Fruit fly (Drosophila melanogaster) whole organism, embryonic: ENCODE results near the gene Nazo.

Experiments
- Abd-B ChIP-seq: fragments of 200-800 bp; sonication (Bioruptor generic); optimal IDR thresholded peaks from 2 replicates; lab custom pipeline; 2018; ENCODE audit warnings: missing biosample characterization, mild to moderate bottlenecking, missing genetic modification characterization, moderate library complexity
- B-H1 ChIP-seq: fragments of 200-800 bp; sonication (Bioruptor generic); IDR thresholded peaks from 3 replicates; pipeline ENCODE4 v1.3.6; 2022; ENCODE audit warnings: missing biosample characterization, missing genetic modification characterization
- CG10366 ChIP-seq: fragments of 200-800 bp; sonication (Bioruptor generic); IDR thresholded peaks from 2 replicates; pipeline ENCODE4 v1.3.6; 2022; ENCODE audit warnings: missing biosample characterization, missing genetic modification characterization
- CG10959 ChIP-seq: fragments of 200-800 bp; sonication (Bioruptor generic); IDR thresholded peaks from 2 replicates; pipeline ENCODE4 v1.3.6; 2022; ENCODE audit warnings: missing biosample characterization, missing genetic modification characterization
- CG12299 ChIP-seq: fragments of 200-800 bp; sonication (Bioruptor generic); optimal IDR thresholded peaks from 2 replicates; lab custom pipeline; 2018; ENCODE audit warnings: missing biosample characterization, mild to moderate bottlenecking, missing genetic modification characterization
- CG12744 ChIP-seq: fragments of 200-800 bp; sonication (Bioruptor generic); optimal IDR thresholded peaks from 2 replicates; lab custom pipeline; 2016; ENCODE audit warnings: missing biosample characterization, missing genetic modification characterization
- CG13624 ChIP-seq: fragments of 200-800 bp; sonication (Bioruptor generic); optimal IDR thresholded peaks from 2 replicates; lab custom pipeline; 2016; ENCODE audit warnings: missing biosample characterization, missing genetic modification characterization
- CG14965 ChIP-seq: fragments of 200-800 bp; sonication (Bioruptor generic); optimal IDR thresholded peaks from 2 replicates; lab custom pipeline; 2016; ENCODE audit warnings: missing biosample characterization, missing genetic modification characterization, borderline replicate concordance
- CG15073 ChIP-seq: fragments of 200-800 bp; sonication (Bioruptor generic); optimal IDR thresholded peaks from 2 replicates; lab custom pipeline; 2016; ENCODE audit warnings: missing biosample characterization, missing genetic modification characterization
- CG17385 ChIP-seq: fragments of 200-800 bp; sonication (Bioruptor generic); optimal IDR thresholded peaks from 3 replicates; lab custom pipeline; 2018; ENCODE audit warnings: missing biosample characterization, mild to moderate bottlenecking, missing genetic modification characterization
- CG18011 ChIP-seq: fragments of 200-800 bp; sonication (Bioruptor generic); optimal IDR thresholded peaks from 2 replicates; lab custom pipeline; 2017; ENCODE audit warnings: missing biosample characterization, missing genetic modification characterization, mild to moderate bottlenecking, moderate library complexity, missing genotype
- CG18476 ChIP-seq: fragments of 200-800 bp; sonication (Bioruptor generic); optimal IDR thresholded peaks from 2 replicates; lab custom pipeline; 2016; ENCODE audit warnings: missing biosample characterization, mild to moderate bottlenecking, missing genetic modification characterization
- CG2120 ChIP-seq: fragments of 200-800 bp; sonication (Bioruptor generic); optimal IDR thresholded peaks from 3 replicates; lab custom pipeline; 2016; ENCODE audit warnings: missing biosample characterization, missing genetic modification characterization
- CG2678 ChIP-seq: fragments of 200-800 bp; sonication (Bioruptor generic); optimal IDR thresholded peaks from 3 replicates; lab custom pipeline; 2019; ENCODE audit warnings: missing biosample characterization, mild to moderate bottlenecking, missing genetic modification characterization, moderate library complexity
- CG2712 ChIP-seq: fragments of 200-800 bp; optimal IDR thresholded peaks from 3 replicates; lab custom pipeline; 2019; ENCODE audit warnings: missing biosample characterization, mild to moderate bottlenecking, missing genetic modification characterization, moderate library complexity
- CG2875 ChIP-seq: fragments of 200-800 bp; sonication (Bioruptor generic); optimal IDR thresholded peaks from 2 replicates; lab custom pipeline; 2017; ENCODE audit warnings: missing biosample characterization, mild to moderate bottlenecking, missing genetic modification characterization, missing genetic modification reagents
- CG32767 ChIP-seq: fragments of 200-800 bp; sonication (Bioruptor generic); IDR thresholded peaks from 2 replicates; pipeline ENCODE4 v1.3.6; 2022; ENCODE audit warnings: missing biosample characterization, missing genetic modification characterization
- CG6654 ChIP-seq: fragments of 200-800 bp; sonication (Bioruptor generic); optimal IDR thresholded peaks from 2 replicates; lab custom pipeline; 2017; ENCODE audit warnings: missing biosample characterization, mild to moderate bottlenecking, missing genetic modification characterization
- CG6683 ChIP-seq: fragments of 200-800 bp; sonication (Bioruptor generic); optimal IDR thresholded peaks from 2 replicates; lab custom pipeline; 2017; ENCODE audit warnings: missing biosample characterization, mild to moderate bottlenecking, missing genetic modification characterization, missing genetic modification reagents
- CG6854 ChIP-seq: fragments of 200-800 bp; sonication (Bioruptor generic); optimal IDR thresholded peaks from 3 replicates; lab custom pipeline; 2017; ENCODE audit warnings: missing biosample characterization, mild to moderate bottlenecking, missing genetic modification characterization
- CG7372 ChIP-seq: fragments of 200-800 bp; sonication (Bioruptor generic); IDR thresholded peaks from 2 replicates; pipeline ENCODE4 v1.3.6; 2022; ENCODE audit warnings: missing biosample characterization, missing genetic modification characterization
- CG7839 ChIP-seq: fragments of 200-800 bp; sonication (Bioruptor generic); optimal IDR thresholded peaks from 3 replicates; lab custom pipeline; 2018; ENCODE audit warnings: missing biosample characterization, mild to moderate bottlenecking, missing genetic modification characterization, moderate library complexity
- CG7987 ChIP-seq: fragments of 200-800 bp; sonication (Bioruptor generic); optimal IDR thresholded peaks from 2 replicates; lab custom pipeline; 2018; ENCODE audit warnings: missing biosample characterization, mild to moderate bottlenecking, missing genetic modification characterization, moderate library complexity
- Dbx ChIP-seq: fragments of 200-800 bp; sonication (Bioruptor generic); IDR thresholded peaks from 3 replicates; pipeline ENCODE4 v1.3.6; 2022; ENCODE audit warnings: missing biosample characterization, missing genetic modification characterization
- Dfd ChIP-seq, 2 experiments: fragments of >200 bp; optimal IDR thresholded peaks; 2 replicates each; lab custom pipeline; 2017; ENCODE audit warnings: missing biosample characterization in 2 of 2, missing genetic modification characterization in 2 of 2
- HLH54F ChIP-seq: fragments of 200-800 bp; sonication (Bioruptor generic); optimal IDR thresholded peaks from 3 replicates; lab custom pipeline; 2016; ENCODE audit warnings: missing biosample characterization, missing genetic modification characterization
- Rfx ChIP-seq: fragments of 200-800 bp; sonication (Bioruptor generic); IDR thresholded peaks from 2 replicates; pipeline ENCODE4 v1.3.6; 2022; ENCODE audit warnings: missing biosample characterization, missing genetic modification characterization
- Usf ChIP-seq: fragments of 200-800 bp; sonication (Bioruptor generic); optimal IDR thresholded peaks from 2 replicates; lab custom pipeline; 2017; ENCODE audit warnings: missing genotype, missing biosample characterization, missing genetic modification characterization
- Vsx1 ChIP-seq: fragments of 200-800 bp; sonication (Bioruptor generic); optimal IDR thresholded peaks from 2 replicates; lab custom pipeline; 2017; ENCODE audit warnings: missing biosample characterization, mild to moderate bottlenecking, missing genetic modification characterization, missing genetic modification reagents
- Xbp1 ChIP-seq: fragments of 200-800 bp; sonication (Bioruptor generic); optimal IDR thresholded peaks from 3 replicates; lab custom pipeline; 2016; ENCODE audit warnings: missing biosample characterization, mild to moderate bottlenecking, missing genetic modification characterization
- ase ChIP-seq: fragments of 200-800 bp; sonication (Bioruptor generic); IDR thresholded peaks from 3 replicates; pipeline ENCODE4 v1.3.6; 2022; ENCODE audit warnings: missing biosample characterization, missing genetic modification characterization
- bbx ChIP-seq: fragments of 200-800 bp; sonication (Bioruptor generic); IDR thresholded peaks from 2 replicates; pipeline ENCODE4 v1.3.6; 2022; ENCODE audit warnings: missing biosample characterization, missing genetic modification characterization; ENCODE audit not compliant: partially characterized antibody
- br ChIP-seq: fragments of >200 bp; optimal IDR thresholded peaks from 2 replicates; lab custom pipeline; 2017
- bsh ChIP-seq, 2 experiments: fragments of 200-800 bp; sonication (Bioruptor generic); optimal IDR thresholded peaks; 2 replicates each; lab custom pipeline; 2017 to 2018; ENCODE audit warnings: mild to moderate bottlenecking in 2 of 2, missing biosample characterization in 2 of 2, missing genetic modification characterization in 2 of 2, moderate library complexity in 1 of 2
- cas ChIP-seq: fragments of 200-800 bp; sonication (Bioruptor generic); IDR thresholded peaks from 2 replicates; pipeline ENCODE4 v1.3.6; 2022; ENCODE audit warnings: missing biosample characterization, missing genetic modification characterization
- cg ChIP-seq: fragments of 200-800 bp; sonication (Bioruptor generic); optimal IDR thresholded peaks from 3 replicates; lab custom pipeline; 2019; ENCODE audit warnings: missing biosample characterization, mild to moderate bottlenecking, missing genetic modification characterization, moderate library complexity
- disco-r ChIP-seq: fragments of 200-800 bp; sonication (Bioruptor generic); optimal IDR thresholded peaks from 2 replicates; lab custom pipeline; 2016; ENCODE audit warnings: missing biosample characterization, missing genetic modification characterization
- dmrt11E ChIP-seq: fragments of 200-800 bp; sonication (Bioruptor generic); optimal IDR thresholded peaks from 3 replicates; lab custom pipeline; 2018; ENCODE audit warnings: missing biosample characterization, mild to moderate bottlenecking, missing genetic modification characterization, moderate library complexity
- hb ChIP-seq: fragments of 200-800 bp; sonication (Bioruptor generic); IDR thresholded peaks from 3 replicates; pipeline ENCODE4 v1.3.6; 2022; ENCODE audit warnings: missing biosample characterization, missing genetic modification characterization; ENCODE audit not compliant: partially characterized antibody
- ind ChIP-seq: fragments of 200-800 bp; sonication (Bioruptor generic); optimal IDR thresholded peaks from 3 replicates; lab custom pipeline; 2016; ENCODE audit warnings: missing biosample characterization, missing genetic modification characterization
- lbe ChIP-seq: fragments of 200-800 bp; sonication (Bioruptor generic); optimal IDR thresholded peaks from 2 replicates; lab custom pipeline; 2016; ENCODE audit warnings: missing biosample characterization, mild to moderate bottlenecking, missing genetic modification characterization
- lov ChIP-seq, 2 experiments: fragments of 200-800 bp in 1 of 2; fragments of >200 bp in 1 of 2; sonication (Bioruptor generic) in 1 of 2; IDR thresholded peaks in 1 of 2; optimal IDR thresholded peaks in 1 of 2; 2 replicates in 1 of 2; 3 replicates in 1 of 2; pipeline versions ENCODE4 v1.3.6 to Lab custom; 2017 to 2022; ENCODE audit warnings: missing biosample characterization in 1 of 2, missing genetic modification characterization in 1 of 2
- maf-S ChIP-seq: fragments of 200-800 bp; sonication (Bioruptor generic); optimal IDR thresholded peaks from 2 replicates; lab custom pipeline; 2016; ENCODE audit warnings: missing biosample characterization, missing genetic modification characterization
- nau ChIP-seq: fragments of 200-800 bp; sonication (Bioruptor generic); optimal IDR thresholded peaks from 3 replicates; lab custom pipeline; 2017; ENCODE audit warnings: missing biosample characterization, mild to moderate bottlenecking, missing genetic modification characterization, missing genetic modification reagents
- nom ChIP-seq: fragments of 200-800 bp; sonication (Bioruptor generic); optimal IDR thresholded peaks from 2 replicates; lab custom pipeline; 2017; ENCODE audit warnings: missing biosample characterization, missing genetic modification characterization, mild to moderate bottlenecking, moderate library complexity, missing genetic modification reagents
- pfk ChIP-seq: fragments of 200-800 bp; sonication (Bioruptor generic); optimal IDR thresholded peaks from 2 replicates; lab custom pipeline; 2018; ENCODE audit warnings: missing biosample characterization, mild to moderate bottlenecking, missing genetic modification characterization, moderate library complexity
- seq ChIP-seq: fragments of 200-800 bp; sonication (Bioruptor generic); IDR thresholded peaks from 2 replicates; pipeline ENCODE4 v1.3.6; 2022; ENCODE audit warnings: missing biosample characterization, missing genetic modification characterization
- so ChIP-seq: fragments of 200-800 bp; sonication (Bioruptor generic); IDR thresholded peaks from 3 replicates; pipeline ENCODE4 v1.3.6; 2022; ENCODE audit warnings: missing biosample characterization, missing genetic modification characterization
- tll ChIP-seq, 2 experiments: fragments of 200-800 bp in 1 of 2; fragments of >200 bp in 1 of 2; sonication (Bioruptor generic) in 1 of 2; optimal IDR thresholded peaks; 2 replicates each; lab custom pipeline; 2017 to 2019; ENCODE audit warnings: missing biosample characterization in 2 of 2, missing genetic modification characterization in 2 of 2, mild to moderate bottlenecking in 1 of 2, moderate library complexity in 1 of 2
- wek ChIP-seq: fragments of 200-800 bp; sonication (Bioruptor generic); optimal IDR thresholded peaks from 3 replicates; lab custom pipeline; 2018; ENCODE audit warnings: missing biosample characterization, mild to moderate bottlenecking, missing genetic modification characterization, moderate library complexity

Nazo gene

dm6 chr3R:8303848-8304247 is 16.2 kb downstream of the Nazo start, which contains the start of gene nac (continued):
- TF ChIP-seq CG6683 (GFP tag; lab: Kevin White, UChicago) (no peak), cas (no peak), CG10959 (GFP tag; lab: Robert Waterston, UW) (no peak), tll (GFP tag; optimal IDR thresholded peaks at IDR 0.05; lab: Kevin White, UChicago) (no peak), CG7839 (tag; lab: Kevin White, UChicago) (peak; percentile 5), CG14965 (GFP tag; lab: Kevin White, UChicago) (no peak), br (lab: Kevin White, UChicago) (no peak), dmrt11E (tag; lab: Kevin White, UChicago) (no peak), so (0 out of 3 replicates have a peak, but pooled peaks have one; percentile 12), maf-S (no peak), ase (GFP tag; lab: Robert Waterston, UW) (no peak), lov (optimal IDR thresholded peaks at IDR 0.05; lab: Kevin White, UChicago) (no peak), lov (GFP tag; IDR thresholded peaks at IDR 0.05; lab: Robert Waterston, UW) (no peak), nom (GFP tag; lab: Kevin White, UChicago) (peak; percentile 6), CG2875 (GFP tag; lab: Kevin White, UChicago) (no peak), CG6854 (no peak), pfk (GFP tag; lab: Kevin White, UChicago) (no peak), disco-r (GFP tag; lab: Kevin White, UChicago) (no peak), CG2120 (GFP tag; lab: Kevin White, UChicago) (peak; percentile 34), CG6654 (GFP tag; lab: Kevin White, UChicago) (no peak), Rfx (GFP tag; lab: Robert Waterston, UW) (peak; percentile 40; the same call in 1 of the 2 replicates), Usf (GFP tag; lab: Kevin White, UChicago) (no peak), Xbp1 (peak; percentile 28), CG2678 (tag; lab: Kevin White, UChicago) (no peak), B-H1 (GFP tag; lab: Robert Waterston, UW) (no peak), ind (GFP tag; lab: Kevin White, UChicago) (no peak), CG2712 (tag; lab: Kevin White, UChicago) (peak; percentile 7), CG7987 (GFP tag; lab: Kevin White, UChicago) (peak; percentile 12), CG12299 (tag; lab: Kevin White, UChicago) (no peak), Dbx (GFP tag; lab: Robert Waterston, UW) (0 out of 3 replicates have a peak, but pooled peaks have one; percentile 36), HLH54F (GFP tag; lab: Kevin White, UChicago) (no peak), CG18476 (GFP tag; lab: Kevin White, UChicago) (peak; percentile 100), hb (GFP tag; lab: Robert Waterston, UW) (no peak), CG18011 (GFP tag; lab: Kevin White, UChicago) (no peak), CG32767 (GFP tag; lab: Robert Waterston, UW) (no peak), CG7372 (GFP tag; lab: Robert Waterston, UW) (no peak), CG15073 (GFP tag; lab: Kevin White, UChicago) (no peak), bbx (GFP tag; lab: Robert Waterston, UW) (no peak), Dfd (GFP tag; optimal IDR thresholded peaks at IDR 0.05; lab: Kevin White, UChicago) (no peak), CG12744 (GFP tag; lab: Kevin White, UChicago) (no peak), CG17385 (GFP tag; lab: Kevin White, UChicago) (peak; percentile 12), bsh (GFP tag; optimal IDR thresholded peaks at IDR 0.05; lab: Kevin White, UChicago) (no peak), Abd-B (GFP tag; lab: Kevin White, UChicago) (no peak), Vsx1 (GFP tag; lab: Kevin White, UChicago) (no peak), wek (GFP tag; lab: Kevin White, UChicago) (no peak), lbe (GFP tag; lab: Kevin White, UChicago) (no peak), seq (no peak), CG13624 (GFP tag; lab: Kevin White, UChicago) (peak; percentile 28), cg (no peak), nau (GFP tag; lab: Kevin White, UChicago) (no peak), CG10366 (GFP tag; lab: Robert Waterston, UW) (0 out of 2 replicates have a peak, but pooled peaks have one; percentile 20)
